Fruit fly (Drosophila melanogaster): ENCODE data around the gene Ir7a.

Gene Ir7a

dm6 chrX:7734131-7734930 is 30.5 kb upstream of the Ir7a start, which contains the start of the genes Pdp and Rab39 (continued):
- TF ChIP-seq Hand (GFP tag; optimal IDR thresholded peaks at IDR 0.05) (peak; percentile 1), pan (optimal IDR thresholded peaks at IDR 0.05) (no peak), pan (GFP tag; optimal IDR thresholded peaks at IDR 0.05 in 1 of 2, IDR thresholded peaks at IDR 0.05 in 1 of 2) (peak in 1 of 2 experiments; percentile 76), gem (tag; optimal IDR thresholded peaks at IDR 0.05) (peak; percentile 83), sr (GFP tag; IDR thresholded peaks at IDR 0.05) (no peak), CG15073 (GFP tag; optimal IDR thresholded peaks at IDR 0.05) (no peak), MTF-1 (GFP tag; optimal IDR thresholded peaks at IDR 0.05; ENCODE audit: borderline replicate concordance) (no peak), CG9817 (tag; optimal IDR thresholded peaks at IDR 0.05) (peak; percentile 86), Atf3 (GFP tag; optimal IDR thresholded peaks at IDR 0.05) (peak; percentile 51), TFAM (GFP tag; optimal IDR thresholded peaks at IDR 0.05) (no peak), ash1 (GFP tag; optimal IDR thresholded peaks at IDR 0.05) (no peak), crp (GFP tag; optimal IDR thresholded peaks at IDR 0.05) (peak in 1 of 2 experiments; percentile 37), kni (GFP tag; optimal IDR thresholded peaks at IDR 0.05) (no peak), BtbVII (GFP tag; optimal IDR thresholded peaks at IDR 0.05) (no peak), Lhr (GFP tag; optimal IDR thresholded peaks at IDR 0.05) (peak; percentile 51), CG8281 (tag; optimal IDR thresholded peaks at IDR 0.05) (peak; percentile 36), klu (GFP tag; IDR thresholded peaks at IDR 0.05) (peak; percentile 84), insv (GFP tag; optimal IDR thresholded peaks at IDR 0.05) (peak in 1 of 2 experiments; percentile 50), Deaf1 (tag; optimal IDR thresholded peaks at IDR 0.05) (peak; percentile 28), Max (GFP tag; optimal IDR thresholded peaks at IDR 0.05) (peak; percentile 80), knrl (GFP tag; IDR thresholded peaks at IDR 0.05; ENCODE audit: partially characterized antibody) (peak; percentile 94), sima (GFP tag; optimal IDR thresholded peaks at IDR 0.05) (no peak), luna (GFP tag; optimal IDR thresholded peaks at IDR 0.05) (no peak), trh (GFP tag; optimal IDR thresholded peaks at IDR 0.05) (peak; percentile 61), CG4820 (GFP tag; optimal IDR thresholded peaks at IDR 0.05) (peak; percentile 70), CG8478 (optimal IDR thresholded peaks at IDR 0.05) (no peak), rib (GFP tag; IDR thresholded peaks at IDR 0.05) (no peak), cas (GFP tag; IDR thresholded peaks at IDR 0.05) (peak; percentile 58), Bteb2 (GFP tag; optimal IDR thresholded peaks at IDR 0.05) (peak; percentile 40), CG10267 (tag; optimal IDR thresholded peaks at IDR 0.05) (peak; percentile 64), CG7372 (GFP tag; IDR thresholded peaks at IDR 0.05) (peak; percentile 77), stc (GFP tag; IDR thresholded peaks at IDR 0.05) (0 out of 2 replicates have a peak, but pooled peaks have one; percentile 50), ac (GFP tag; optimal IDR thresholded peaks at IDR 0.05) (no peak), eyg (GFP tag; optimal IDR thresholded peaks at IDR 0.05) (no peak), Neu2 (GFP tag; optimal IDR thresholded peaks at IDR 0.05; ENCODE audit: borderline replicate concordance) (no peak), CG10654 (GFP tag; optimal IDR thresholded peaks at IDR 0.05) (peak; percentile 70), Dip2 (GFP tag; IDR thresholded peaks at IDR 0.05) (no peak), nom (GFP tag; optimal IDR thresholded peaks at IDR 0.05) (no peak), Ravus (GFP tag; IDR thresholded peaks at IDR 0.05) (no peak), Lim3 (GFP tag; IDR thresholded peaks at IDR 0.05) (no peak; the same call in 1 of the 2 replicates), bbx (GFP tag; IDR thresholded peaks at IDR 0.05; ENCODE audit: partially characterized antibody) (peak; percentile 82), Pdp1 (GFP tag; optimal IDR thresholded peaks at IDR 0.05) (peak; percentile 42 to 72), Antp (GFP tag; optimal IDR thresholded peaks at IDR 0.05) (peak; percentile 42), ro (GFP tag; IDR thresholded peaks at IDR 0.05) (0 out of 2 replicates have a peak, but pooled peaks have one; percentile 37), wdn (GFP tag; IDR thresholded peaks at IDR 0.05) (peak; percentile 49; the same call in 1 of the 2 replicates), Dll (GFP tag; IDR thresholded peaks at IDR 0.05; ENCODE audit: partially characterized antibody) (peak; percentile 98), Atf6 (GFP tag; IDR thresholded peaks at IDR 0.05) (peak; percentile 85), CG17568 (GFP tag; optimal IDR thresholded peaks at IDR 0.05) (no peak), CG9797 (GFP tag; optimal IDR thresholded peaks at IDR 0.05) (peak; percentile 48)
